Fruit fly (Drosophila melanogaster) Kc167 (cell line): ENCODE data around the gene NimB2.

ENCODE experiments used
- Sin3A ChIP-seq: fragments of >200 bp; optimal IDR thresholded peaks from 2 replicates; lab custom pipeline; 2018; ENCODE audit warnings: missing external identifiers
- insv ChIP-seq: fragments of >200 bp; optimal IDR thresholded peaks from 3 replicates; lab custom pipeline; 2018; ENCODE audit warnings: missing external identifiers
- psq ChIP-seq: fragments of >200 bp; optimal IDR thresholded peaks from 2 replicates; lab custom pipeline; 2017; ENCODE audit warnings: missing external identifiers

DNA sequence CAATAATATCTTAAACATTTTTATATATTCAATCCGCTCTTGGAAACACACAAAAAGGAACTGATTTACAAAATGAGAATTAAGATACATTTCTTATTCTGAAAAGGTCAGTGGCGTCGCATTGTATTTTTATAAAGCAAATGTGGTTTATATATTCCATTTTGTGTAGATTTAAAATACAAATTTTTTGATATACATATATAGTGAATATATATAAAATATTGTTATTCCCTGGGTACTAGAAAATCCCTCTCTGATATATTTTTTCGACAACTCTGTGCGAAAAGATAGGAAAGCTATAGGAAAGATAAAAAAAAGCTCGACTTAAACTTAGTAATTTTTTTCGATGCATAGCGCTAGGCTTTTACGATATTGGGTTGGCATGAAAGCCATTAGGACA, 35.5 kb downstream of the NimB2 start, which contains the start of gene CG42711:
- TF ChIP-seq Sin3A (lab: Kevin White, UChicago) (no peak), psq (lab: Kevin White, UChicago) (no peak), insv (lab: Kevin White, UChicago) (no peak)
